Fruit fly (Drosophila melanogaster) whole organism, embryonic: ENCODE results near the gene Sirt6.
A peak's percentile ranks its signal among the peaks of the same experiment; 100 is the strongest.

Experiments used
- Abd-B ChIP-seq: fragments of 200-800 bp; sonication (Bioruptor generic); optimal IDR thresholded peaks from 2 replicates; lab custom pipeline; 2018; ENCODE audit warnings: missing biosample characterization, mild to moderate bottlenecking, missing genetic modification characterization, moderate library complexity
- Asciz ChIP-seq: fragments of 200-800 bp; sonication (Bioruptor generic); optimal IDR thresholded peaks from 2 replicates; lab custom pipeline; 2017; ENCODE audit warnings: missing biosample characterization, mild to moderate bottlenecking, missing genetic modification characterization, missing genetic modification reagents
- CG10267 ChIP-seq: fragments of 200-800 bp; sonication (Bioruptor generic); optimal IDR thresholded peaks from 2 replicates; lab custom pipeline; 2018; ENCODE audit warnings: missing biosample characterization, mild to moderate bottlenecking, missing genetic modification characterization, moderate library complexity
- CG10366 ChIP-seq: fragments of 200-800 bp; sonication (Bioruptor generic); IDR thresholded peaks from 2 replicates; pipeline ENCODE4 v1.3.6; 2022; ENCODE audit warnings: missing biosample characterization, missing genetic modification characterization
- CG10979 ChIP-seq: fragments of 200-800 bp; sonication (Bioruptor generic); optimal IDR thresholded peaks from 2 replicates; lab custom pipeline; 2018; ENCODE audit warnings: missing biosample characterization, mild to moderate bottlenecking, missing genetic modification characterization, moderate library complexity
- CG11085 ChIP-seq: fragments of 200-800 bp; sonication (Bioruptor generic); IDR thresholded peaks from 2 replicates; pipeline ENCODE4 v1.3.6; 2022; ENCODE audit warnings: missing biosample characterization, missing genetic modification characterization
- CG12769 ChIP-seq: fragments of 200-800 bp; sonication (Bioruptor generic); optimal IDR thresholded peaks from 2 replicates; lab custom pipeline; 2019; ENCODE audit warnings: missing biosample characterization, mild to moderate bottlenecking, missing genetic modification characterization, moderate library complexity
- CG14050 ChIP-seq: fragments of 200-800 bp; sonication (Bioruptor generic); IDR thresholded peaks from 3 replicates; pipeline ENCODE4 v1.3.6; 2022; ENCODE audit warnings: missing biosample characterization, missing genetic modification characterization
- CG14667 ChIP-seq: fragments of 200-800 bp; sonication (Bioruptor generic); IDR thresholded peaks from 2 replicates; pipeline ENCODE4 v1.3.6; 2022; ENCODE audit warnings: missing biosample characterization, missing genetic modification characterization
- CG15514 ChIP-seq: fragments of 200-800 bp; sonication (Bioruptor generic); optimal IDR thresholded peaks from 3 replicates; lab custom pipeline; 2017; ENCODE audit warnings: missing biosample characterization, missing genetic modification characterization, mild to moderate bottlenecking, moderate library complexity, missing genetic modification reagents
- CG15601 ChIP-seq: fragments of 200-800 bp; sonication (Bioruptor generic); optimal IDR thresholded peaks from 3 replicates; lab custom pipeline; 2019; ENCODE audit warnings: missing biosample characterization, mild to moderate bottlenecking, missing genetic modification characterization, moderate library complexity
- CG1647 ChIP-seq: fragments of 200-800 bp; sonication (Bioruptor generic); optimal IDR thresholded peaks from 3 replicates; lab custom pipeline; 2016; ENCODE audit warnings: missing biosample characterization, missing genetic modification characterization
- CG2712 ChIP-seq: fragments of 200-800 bp; optimal IDR thresholded peaks from 3 replicates; lab custom pipeline; 2019; ENCODE audit warnings: missing biosample characterization, mild to moderate bottlenecking, missing genetic modification characterization, moderate library complexity
- CG30020 ChIP-seq: fragments of 200-800 bp; optimal IDR thresholded peaks from 2 replicates; lab custom pipeline; 2019; ENCODE audit warnings: missing biosample characterization, mild to moderate bottlenecking, missing genetic modification characterization, moderate library complexity
- CG3065 ChIP-seq: fragments of 200-800 bp; sonication (Bioruptor generic); optimal IDR thresholded peaks from 2 replicates; lab custom pipeline; 2016; ENCODE audit warnings: missing biosample characterization, missing genetic modification characterization
- CG3726 ChIP-seq: fragments of 200-800 bp; sonication (Bioruptor generic); IDR thresholded peaks from 3 replicates; pipeline ENCODE4, ENCODE4 v1.3.6; 2022; ENCODE audit warnings: missing biosample characterization, missing genetic modification characterization
- CG3838 ChIP-seq: fragments of 200-800 bp; sonication (Bioruptor generic); optimal IDR thresholded peaks from 3 replicates; lab custom pipeline; 2016; ENCODE audit warnings: missing biosample characterization, missing genetic modification characterization
- CG5245 ChIP-seq: fragments of 200-800 bp; sonication (Bioruptor generic); optimal IDR thresholded peaks from 3 replicates; lab custom pipeline; 2016; ENCODE audit warnings: missing biosample characterization, missing genetic modification characterization
- CG7357 ChIP-seq: fragments of 200-800 bp; sonication (Bioruptor generic); IDR thresholded peaks from 3 replicates; pipeline ENCODE4 v1.3.6; 2022; ENCODE audit warnings: missing biosample characterization, missing genetic modification characterization
- CoRest ChIP-seq: fragments of 200-800 bp; sonication (Bioruptor generic); optimal IDR thresholded peaks from 3 replicates; lab custom pipeline; 2018; ENCODE audit warnings: missing biosample characterization, mild to moderate bottlenecking, missing genetic modification characterization, moderate library complexity
- Dad ChIP-seq: fragments of 200-800 bp; sonication (Bioruptor generic); optimal IDR thresholded peaks from 3 replicates; lab custom pipeline; 2016; ENCODE audit warnings: missing biosample characterization, missing genetic modification characterization
- Dp ChIP-seq: fragments of 200-800 bp; sonication (Bioruptor generic); optimal IDR thresholded peaks from 2 replicates; lab custom pipeline; 2018; ENCODE audit warnings: missing biosample characterization, mild to moderate bottlenecking, missing genetic modification characterization, moderate library complexity
- Dref ChIP-seq: fragments of 200-800 bp; sonication (Bioruptor generic); IDR thresholded peaks from 2 replicates; pipeline ENCODE4 v1.3.6; 2022; ENCODE audit warnings: missing biosample characterization, missing genetic modification characterization
- H15 ChIP-seq: fragments of 200-800 bp; sonication (Bioruptor generic); IDR thresholded peaks from 3 replicates; pipeline ENCODE4 v1.3.6; 2022; ENCODE audit warnings: missing biosample characterization, missing genetic modification characterization
- Jarid2 ChIP-seq: fragments of 200-800 bp; sonication (Bioruptor generic); optimal IDR thresholded peaks from 3 replicates; lab custom pipeline; 2017; ENCODE audit warnings: mild to moderate bottlenecking, missing biosample characterization, missing genetic modification reagents, missing genetic modification characterization
- NFAT ChIP-seq: fragments of 200-800 bp; sonication (Bioruptor generic); IDR thresholded peaks from 2 replicates; pipeline ENCODE4 v1.3.6; 2022; ENCODE audit warnings: missing biosample characterization, missing genetic modification characterization
- NfI ChIP-seq: fragments of 200-800 bp; sonication (Bioruptor generic); optimal IDR thresholded peaks from 3 replicates; lab custom pipeline; 2018; ENCODE audit warnings: missing biosample characterization, mild to moderate bottlenecking, missing genetic modification characterization, moderate library complexity
- Side ChIP-seq: fragments of 200-800 bp; sonication (Bioruptor generic); optimal IDR thresholded peaks from 2 replicates; lab custom pipeline; 2016; ENCODE audit warnings: missing biosample characterization, missing genetic modification characterization
- TFAM ChIP-seq: fragments of 200-800 bp; sonication (Bioruptor generic); optimal IDR thresholded peaks from 2 replicates; lab custom pipeline; 2017; ENCODE audit warnings: missing biosample characterization, missing genetic modification characterization, inconsistent platforms
- az2 ChIP-seq: fragments of 200-800 bp; sonication (Bioruptor generic); optimal IDR thresholded peaks from 3 replicates; lab custom pipeline; 2016; ENCODE audit warnings: missing biosample characterization, missing genetic modification characterization
- br ChIP-seq: fragments of >200 bp; optimal IDR thresholded peaks from 2 replicates; lab custom pipeline; 2017
- btn ChIP-seq: fragments of 200-800 bp; sonication (Bioruptor generic); optimal IDR thresholded peaks from 2 replicates; lab custom pipeline; 2016; ENCODE audit warnings: missing biosample characterization, missing genetic modification characterization
- croc ChIP-seq: fragments of 200-800 bp; sonication (Bioruptor generic); conservative IDR thresholded peaks from 3 replicates; pipeline ENCODE4 v1.3.6; 2022; ENCODE audit warnings: missing biosample characterization, missing genetic modification characterization
- danr ChIP-seq: fragments of 200-800 bp; sonication (Bioruptor generic); IDR thresholded peaks from 2 replicates; pipeline ENCODE4 v1.3.6; 2022; ENCODE audit warnings: missing biosample characterization, missing genetic modification characterization
- ewg ChIP-seq: fragments of 200-800 bp; sonication (Bioruptor generic); optimal IDR thresholded peaks from 3 replicates; lab custom pipeline; 2017; ENCODE audit warnings: mild to moderate bottlenecking, missing biosample characterization, missing genetic modification reagents, missing genetic modification characterization
- fd3F ChIP-seq: fragments of 200-800 bp; sonication (Bioruptor generic); optimal IDR thresholded peaks from 2 replicates; lab custom pipeline; 2018; ENCODE audit warnings: missing biosample characterization, mild to moderate bottlenecking, missing genetic modification characterization, moderate library complexity
- jigr1 ChIP-seq: fragments of 200-800 bp; sonication (Bioruptor generic); IDR thresholded peaks from 3 replicates; pipeline ENCODE4 v1.3.6; 2022; ENCODE audit warnings: missing biosample characterization, missing genetic modification characterization
- jumu ChIP-seq: fragments of 200-800 bp; sonication (Bioruptor generic); optimal IDR thresholded peaks from 3 replicates; lab custom pipeline; 2016; ENCODE audit warnings: missing biosample characterization, missing genetic modification characterization
- lola ChIP-seq, 3 experiments: fragments of >200 bp in 2 of 3; fragments of 200-800 bp in 1 of 3; sonication (Bioruptor generic) in 1 of 3; optimal IDR thresholded peaks; 2 replicates each; lab custom pipeline; 2017 to 2019; ENCODE audit warnings: missing biosample characterization in 3 of 3, missing genetic modification characterization in 3 of 3, mild to moderate bottlenecking in 1 of 3, moderate library complexity in 1 of 3
- lov ChIP-seq, 2 experiments: fragments of 200-800 bp in 1 of 2; fragments of >200 bp in 1 of 2; sonication (Bioruptor generic) in 1 of 2; IDR thresholded peaks in 1 of 2; optimal IDR thresholded peaks in 1 of 2; 2 replicates in 1 of 2; 3 replicates in 1 of 2; pipeline versions ENCODE4 v1.3.6 to Lab custom; 2017 to 2022; ENCODE audit warnings: missing biosample characterization in 1 of 2, missing genetic modification characterization in 1 of 2
- mld ChIP-seq: fragments of 200-800 bp; sonication (Bioruptor generic); IDR thresholded peaks from 3 replicates; pipeline ENCODE4 v1.3.6; 2022; ENCODE audit warnings: missing biosample characterization, missing genetic modification characterization; ENCODE audit not compliant: partially characterized antibody
- nom ChIP-seq: fragments of 200-800 bp; sonication (Bioruptor generic); optimal IDR thresholded peaks from 2 replicates; lab custom pipeline; 2017; ENCODE audit warnings: missing biosample characterization, missing genetic modification characterization, mild to moderate bottlenecking, moderate library complexity, missing genetic modification reagents
- odd ChIP-seq: fragments of 200-800 bp; sonication (Bioruptor generic); optimal IDR thresholded peaks from 2 replicates; lab custom pipeline; 2017; ENCODE audit warnings: missing biosample characterization, mild to moderate bottlenecking, missing genetic modification characterization
- salm ChIP-seq: fragments of 200-800 bp; sonication (Bioruptor generic); optimal IDR thresholded peaks from 2 replicates; lab custom pipeline; 2018; ENCODE audit warnings: missing biosample characterization, mild to moderate bottlenecking, missing genetic modification characterization
- sc ChIP-seq, 3 experiments: fragments of >200 bp in 2 of 3; fragments of 200-800 bp in 1 of 3; sonication (Bioruptor generic) in 1 of 3; optimal IDR thresholded peaks; 2 replicates in 2 of 3; 3 replicates in 1 of 3; lab custom pipeline; 2017; ENCODE audit warnings: mild to moderate bottlenecking in 1 of 3, missing biosample characterization in 1 of 3, missing genetic modification characterization in 1 of 3, missing genetic modification reagents in 1 of 3
- sr ChIP-seq: fragments of 200-800 bp; sonication (Bioruptor generic); IDR thresholded peaks from 3 replicates; pipeline ENCODE4 v1.3.6; 2022; ENCODE audit warnings: missing biosample characterization, missing genetic modification characterization
- stwl ChIP-seq: fragments of 200-800 bp; sonication (Bioruptor generic); optimal IDR thresholded peaks from 3 replicates; lab custom pipeline; 2018; ENCODE audit warnings: missing biosample characterization, mild to moderate bottlenecking, missing genetic modification characterization, moderate library complexity
- tx ChIP-seq: fragments of 200-800 bp; sonication (Bioruptor generic); optimal IDR thresholded peaks from 2 replicates; lab custom pipeline; 2016; ENCODE audit warnings: missing biosample characterization, missing genetic modification characterization
- vnd ChIP-seq: fragments of 200-800 bp; sonication (Bioruptor generic); IDR thresholded peaks from 3 replicates; pipeline ENCODE4 v1.3.6; 2022; ENCODE audit warnings: missing biosample characterization, missing genetic modification characterization; ENCODE audit not compliant: partially characterized antibody
- yki ChIP-seq: fragments of >200 bp; optimal IDR thresholded peaks from 3 replicates; lab custom pipeline; 2018

Sirt6 gene

DNA sequence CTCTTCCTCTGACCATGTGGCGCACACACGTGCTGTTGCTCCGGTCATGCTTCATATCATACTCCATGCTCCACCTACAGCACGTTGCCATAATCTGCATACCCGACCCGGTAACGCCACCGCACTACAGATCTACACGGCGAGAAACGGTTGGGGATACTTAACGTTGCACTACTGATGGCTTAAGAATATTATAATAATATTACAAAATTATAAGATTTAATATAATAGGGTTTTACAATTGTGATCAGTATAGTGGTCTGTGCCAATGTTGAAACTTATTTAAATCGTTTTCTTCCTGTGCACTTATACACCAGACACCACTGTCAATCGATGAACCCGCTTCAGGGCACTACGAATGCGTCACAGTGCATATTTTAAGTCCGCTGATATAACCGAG lies 48.2 kb downstream of the Sirt6 start (continued):
- TF ChIP-seq Dref (GFP tag; lab: Robert Waterston, UW) (no peak), sr (GFP tag; lab: Robert Waterston, UW) (peak; percentile 65), CG15514 (GFP tag; lab: Kevin White, UChicago) (peak; percentile 15), mld (GFP tag; lab: Robert Waterston, UW) (no peak), danr (GFP tag; lab: Robert Waterston, UW) (no peak), CoRest (tag; lab: Kevin White, UChicago) (no peak), CG14667 (GFP tag; lab: Robert Waterston, UW) (peak; percentile 54), CG30020 (tag; lab: Kevin White, UChicago) (no peak), CG10267 (peak; percentile 52), CG3838 (no peak), Dad (GFP tag; lab: Kevin White, UChicago) (no peak), CG11085 (GFP tag; lab: Robert Waterston, UW) (no peak), CG1647 (GFP tag; lab: Kevin White, UChicago) (no peak), CG2712 (tag; lab: Kevin White, UChicago) (peak; percentile 86), stwl (tag; lab: Kevin White, UChicago) (no peak), Asciz (peak; percentile 66), vnd (no peak), odd (GFP tag; lab: Kevin White, UChicago) (peak; percentile 34), jumu (GFP tag; lab: Kevin White, UChicago) (no peak), CG12769 (tag; lab: Kevin White, UChicago) (no peak), ewg (GFP tag; lab: Kevin White, UChicago) (peak; percentile 65), CG3065 (GFP tag; lab: Kevin White, UChicago) (no peak), H15 (GFP tag; lab: Robert Waterston, UW) (peak; percentile 71), CG3726 (GFP tag; lab: Robert Waterston, UW) (0 out of 3 replicates have a peak, but pooled peaks have one; percentile 31), CG5245 (peak; percentile 36), CG7357 (GFP tag; lab: Robert Waterston, UW) (peak; percentile 51; the same call in 1 of the 3 replicates), az2 (GFP tag; lab: Kevin White, UChicago) (peak; percentile 65), nom (no peak), lola (GFP tag; optimal IDR thresholded peaks at IDR 0.05; lab: Kevin White, UChicago) (no peak), NFAT (peak; percentile 51), CG10979 (peak; percentile 78), Dp (GFP tag; lab: Kevin White, UChicago) (no peak), sc (optimal IDR thresholded peaks at IDR 0.05; lab: Kevin White, UChicago) (no peak), sc (GFP tag; optimal IDR thresholded peaks at IDR 0.05; lab: Kevin White, UChicago) (peak; percentile 59), NfI (GFP tag; lab: Kevin White, UChicago) (peak; percentile 63), croc (GFP tag; lab: Robert Waterston, UW) (peak; percentile 63; the same call in 2 of the 3 replicates), jigr1 (GFP tag; lab: Robert Waterston, UW) (no peak), btn (GFP tag; lab: Kevin White, UChicago) (no peak), CG15601 (tag; lab: Kevin White, UChicago) (no peak), CG10366 (peak; percentile 69), br (lab: Kevin White, UChicago) (no peak), Jarid2 (GFP tag; lab: Kevin White, UChicago) (peak; percentile 40), fd3F (GFP tag; lab: Kevin White, UChicago) (peak; percentile 26), lov (optimal IDR thresholded peaks at IDR 0.05; lab: Kevin White, UChicago) (no peak), lov (GFP tag; IDR thresholded peaks at IDR 0.05; lab: Robert Waterston, UW) (peak; percentile 80; the same call in 2 of the 3 replicates), salm (peak; percentile 37), yki (no peak), TFAM (GFP tag; lab: Kevin White, UChicago) (peak; percentile 12), Side (GFP tag; lab: Kevin White, UChicago) (no peak), tx (GFP tag; lab: Kevin White, UChicago) (no peak), Abd-B (peak; percentile 67), CG14050 (GFP tag; lab: Robert Waterston, UW) (peak; percentile 61; the same call in 2 of the 3 replicates)
